Worm (Caenorhabditis elegans): Measurements from ENCODE around the gene aakg-4.

DNA sequence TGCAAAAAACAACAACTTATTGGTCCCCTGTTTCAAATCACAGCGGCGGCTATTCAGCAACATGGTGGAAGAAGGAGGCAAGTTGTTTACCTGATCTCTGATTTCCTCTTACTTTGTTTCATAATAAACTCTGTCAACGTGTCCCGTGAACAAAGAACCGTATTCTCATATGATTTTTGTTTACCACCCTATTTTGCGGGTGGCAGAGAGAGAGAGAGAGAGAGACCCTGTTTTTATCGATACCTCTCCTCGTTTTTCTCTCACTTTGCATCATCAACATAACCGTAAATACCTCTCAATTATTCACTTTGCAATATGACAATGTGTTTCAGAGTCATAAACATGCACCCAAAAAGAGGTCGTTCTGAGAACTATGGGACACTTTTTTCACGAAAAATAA, 1.7 kb downstream of the aakg-4 start:
- TF ChIP-seq hnd-1 (tag; optimal IDR thresholded peaks at IDR 0.05) (no peak), ceh-36 (tag; optimal IDR thresholded peaks at IDR 0.05) (no peak), ama-1 (optimal IDR thresholded peaks at IDR 0.05) (no peak), F13C5.2 (tag; optimal IDR thresholded peaks at IDR 0.05) (no peak), flt-1 (GFP tag; IDR thresholded peaks at IDR 0.05) (no peak), tbx-11 (GFP tag; IDR thresholded peaks at IDR 0.05) (no peak)

Data from whole organism, early embryonic.